Fruit fly (Drosophila melanogaster): ENCODE data around the gene Etfb.

The Etfb gene

dm6 chr3R:29772090-29772794 lies 30.5 kb downstream of the Etfb start:
- no peak for TF ChIP-seq OdsH (GFP tag; optimal IDR thresholded peaks at IDR 0.05)
- TF ChIP-seq CrebA (GFP tag; optimal IDR thresholded peaks at IDR 0.05; ENCODE audit: borderline replicate concordance) = no peak
- TF ChIP-seq Dif (GFP tag; optimal IDR thresholded peaks at IDR 0.05; ENCODE audit: partially characterized antibody) = peak; percentile 93
- TF ChIP-seq psq (GFP tag; optimal IDR thresholded peaks at IDR 0.05) = peak; percentile 94
- TF ChIP-seq pan (optimal IDR thresholded peaks at IDR 0.05) = no peak
- no peak for TF ChIP-seq Hr78 (GFP tag; optimal IDR thresholded peaks at IDR 0.05)
- no peak for TF ChIP-seq jim (GFP tag; optimal IDR thresholded peaks at IDR 0.05)
- no peak for TF ChIP-seq Rel (GFP tag; optimal IDR thresholded peaks at IDR 0.05)
- no peak for TF ChIP-seq Rel (tag; optimal IDR thresholded peaks at IDR 0.05)
- TF ChIP-seq dsf (GFP tag; optimal IDR thresholded peaks at IDR 0.05; ENCODE audit: borderline replicate concordance) = no peak
- TF ChIP-seq Jra (GFP tag; optimal IDR thresholded peaks at IDR 0.05) = no peak
- peak; percentile 2 for TF ChIP-seq br (GFP tag; optimal IDR thresholded peaks at IDR 0.05)
- peak in 1 of 2 experiments; percentile 27 for TF ChIP-seq foxo (GFP tag; optimal IDR thresholded peaks at IDR 0.05)
- no peak for TF ChIP-seq GATAd (GFP tag; optimal IDR thresholded peaks at IDR 0.05)
- TF ChIP-seq rgr (GFP tag; optimal IDR thresholded peaks at IDR 0.05) = no peak
- TF ChIP-seq brk (GFP tag; optimal IDR thresholded peaks at IDR 0.05) = no peak
- peak; percentile 29 for TF ChIP-seq Myc (optimal IDR thresholded peaks at IDR 0.05)
- TF ChIP-seq Vsx2 (GFP tag; optimal IDR thresholded peaks at IDR 0.05; ENCODE audit: partially characterized antibody) = peak; percentile 32
- TF ChIP-seq ey (GFP tag; optimal IDR thresholded peaks at IDR 0.05) = no peak
- peak; percentile 72 for TF ChIP-seq woc (GFP tag; optimal IDR thresholded peaks at IDR 0.05)
- TF ChIP-seq sage (GFP tag; optimal IDR thresholded peaks at IDR 0.05) = no peak
- no peak for TF ChIP-seq CG32264 (GFP tag; optimal IDR thresholded peaks at IDR 0.05)
- TF ChIP-seq Hr83 (GFP tag; optimal IDR thresholded peaks at IDR 0.05; ENCODE audit: poor library complexity, severe bottlenecking) = peak; percentile 55
- TF ChIP-seq CG9705 (GFP tag; optimal IDR thresholded peaks at IDR 0.05) = peak; percentile 47
- TF ChIP-seq dl (GFP tag; optimal IDR thresholded peaks at IDR 0.05; ENCODE audit: insufficient read depth in 1 of 2, partially characterized antibody in 2 of 2) = peak; percentile 91 to 92
- TF ChIP-seq sv (GFP tag; optimal IDR thresholded peaks at IDR 0.05) = no peak
- TF ChIP-seq lola (GFP tag; optimal IDR thresholded peaks at IDR 0.05) = no peak
- no peak for TF ChIP-seq usp (GFP tag; optimal IDR thresholded peaks at IDR 0.05)
- no peak for TF ChIP-seq Sp1 (GFP tag; optimal IDR thresholded peaks at IDR 0.05)
- no peak for TF ChIP-seq Dfd (GFP tag; optimal IDR thresholded peaks at IDR 0.05)
- TF ChIP-seq tai (GFP tag; optimal IDR thresholded peaks at IDR 0.05) = peak; percentile 36
- TF ChIP-seq fru (GFP tag; optimal IDR thresholded peaks at IDR 0.05) = peak; percentile 7
- no peak for TF ChIP-seq N (GFP tag; optimal IDR thresholded peaks at IDR 0.05)
- peak; percentile 63 for TF ChIP-seq HLH106 (tag; optimal IDR thresholded peaks at IDR 0.05)
- peak; percentile 70 for TF ChIP-seq dmrt93B (GFP tag; optimal IDR thresholded peaks at IDR 0.05)
- no peak for TF ChIP-seq Abd-B (GFP tag; optimal IDR thresholded peaks at IDR 0.05)
- no peak for TF ChIP-seq h (GFP tag; optimal IDR thresholded peaks at IDR 0.05)
- no peak for TF ChIP-seq Hnf4 (GFP tag; optimal IDR thresholded peaks at IDR 0.05)
- TF ChIP-seq Mio (GFP tag; optimal IDR thresholded peaks at IDR 0.05) = no peak

dm6 chr3R:29771645-29772089 lies 31.1 kb downstream of the Etfb start:
- TF ChIP-seq woc (GFP tag; optimal IDR thresholded peaks at IDR 0.05) (no peak), Rel (GFP tag; optimal IDR thresholded peaks at IDR 0.05) (no peak), Rel (tag; optimal IDR thresholded peaks at IDR 0.05) (peak; percentile 82), CrebA (GFP tag; optimal IDR thresholded peaks at IDR 0.05; ENCODE audit: borderline replicate concordance) (peak; percentile 45)

dm6 chr3R:29770930-29771329 lies 31.8 kb downstream of the Etfb start:
- no peak for TF ChIP-seq Sp1 (GFP tag; optimal IDR thresholded peaks at IDR 0.05)
- no peak for TF ChIP-seq Abd-B (GFP tag; optimal IDR thresholded peaks at IDR 0.05)
- TF ChIP-seq lola (GFP tag; optimal IDR thresholded peaks at IDR 0.05) = no peak
- no peak for TF ChIP-seq CG32264 (GFP tag; optimal IDR thresholded peaks at IDR 0.05)
- no peak for TF ChIP-seq CG9705 (GFP tag; optimal IDR thresholded peaks at IDR 0.05)
- no peak for TF ChIP-seq dmrt93B (GFP tag; optimal IDR thresholded peaks at IDR 0.05)
- no peak for TF ChIP-seq Vsx2 (GFP tag; optimal IDR thresholded peaks at IDR 0.05; ENCODE audit: partially characterized antibody)

All from whole organism, wandering third instar larva.